Worm (Caenorhabditis elegans): ENCODE results near the gene gpd-3.

gpd-3 gene

ce11 chrX:3102817-3103216 lies 10.3 kb downstream of the gpd-3 start (continued):
- TF ChIP-seq mes-2 (tag; optimal IDR thresholded peaks at IDR 0.05; ENCODE audit: poor library complexity, severe bottlenecking) (peak; percentile 44), dmd-6 (GFP tag; IDR thresholded peaks at IDR 0.05) (peak; percentile 26; the same call in 1 of the 2 replicates), hif-1 (tag; optimal IDR thresholded peaks at IDR 0.05) (no peak), arid-1 (GFP tag; conservative IDR thresholded peaks at IDR 0.05) (no peak), gei-8 (GFP tag; optimal IDR thresholded peaks at IDR 0.05) (no peak), snpc-1.2 (GFP tag; IDR thresholded peaks at IDR 0.05) (no peak), fos-1 (tag; optimal IDR thresholded peaks at IDR 0.05) (no peak), mep-1 (tag; optimal IDR thresholded peaks at IDR 0.05) (peak; percentile 42), nhr-28 (tag; optimal IDR thresholded peaks at IDR 0.05) (no peak), zfp-2 (tag; optimal IDR thresholded peaks at IDR 0.05) (no peak), nhr-111 (GFP tag; optimal IDR thresholded peaks at IDR 0.05) (no peak), aha-1 (tag) (peak; percentile 94), mxl-2 (GFP tag; conservative IDR thresholded peaks at IDR 0.05) (no peak), ZK546.5 (tag; optimal IDR thresholded peaks at IDR 0.05) (no peak), hmg-1.1 (GFP tag; IDR thresholded peaks at IDR 0.05) (0 out of 2 replicates have a peak, but pooled peaks have one; percentile 39), unc-62 (GFP tag; optimal IDR thresholded peaks at IDR 0.05 in 1 of 2) (no peak), unc-62 (tag; optimal IDR thresholded peaks at IDR 0.05) (no peak), Y5F2A.4 (GFP tag; optimal IDR thresholded peaks at IDR 0.05) (no peak), ceh-82 (tag; optimal IDR thresholded peaks at IDR 0.05) (no peak), nhr-11 (tag; optimal IDR thresholded peaks at IDR 0.05) (no peak), spr-3 (GFP tag; optimal IDR thresholded peaks at IDR 0.05) (no peak)

ce11 chrX:3102165-3102564 lies 11.0 kb downstream of the gpd-3 start, which contains the start of gene ztf-13:
ztf-13 (minus strand) TSS chrX:3102175.
- TF ChIP-seq ZK337.2 (GFP tag; IDR thresholded peaks at IDR 0.05) (no peak), nhr-10 (tag; optimal IDR thresholded peaks at IDR 0.05) (no peak), ceh-20 (GFP tag; IDR thresholded peaks at IDR 0.05) (peak; percentile 47; the same call in 1 of the 2 replicates), mxl-2 (GFP tag; conservative IDR thresholded peaks at IDR 0.05) (no peak), rbr-2 (tag; optimal IDR thresholded peaks at IDR 0.05) (no peak), saeg-2 (GFP tag; IDR thresholded peaks at IDR 0.05) (no peak), D1046.2 (GFP tag; IDR thresholded peaks at IDR 0.05) (no peak), mdl-1 (tag; optimal IDR thresholded peaks at IDR 0.05) (peak in 1 of 2 experiments; percentile 62), mxl-3 (GFP tag; optimal IDR thresholded peaks at IDR 0.05) (no peak), nhr-76 (tag; optimal IDR thresholded peaks at IDR 0.05) (no peak), dmd-9 (GFP tag; IDR thresholded peaks at IDR 0.05) (no peak), daf-19 (GFP tag; conservative IDR thresholded peaks at IDR 0.05) (no peak), zip-2 (tag; optimal IDR thresholded peaks at IDR 0.05) (no peak), F49E8.2 (tag; optimal IDR thresholded peaks at IDR 0.05; ENCODE audit: borderline replicate concordance) (no peak), egl-27 (tag; optimal IDR thresholded peaks at IDR 0.05) (no peak), nhr-237 (tag; optimal IDR thresholded peaks at IDR 0.05) (no peak), hlh-30 (tag; optimal IDR thresholded peaks at IDR 0.05; ENCODE audit: insufficient read depth) (peak; percentile 89), spr-3 (GFP tag; optimal IDR thresholded peaks at IDR 0.05) (no peak), zfp-3 (GFP tag; conservative IDR thresholded peaks at IDR 0.05) (no peak), nhr-28 (tag; optimal IDR thresholded peaks at IDR 0.05) (peak; percentile 67), F10B5.3 (tag; optimal IDR thresholded peaks at IDR 0.05) (no peak), ceh-82 (tag; optimal IDR thresholded peaks at IDR 0.05) (no peak), T20F7.1 (GFP tag; optimal IDR thresholded peaks at IDR 0.05) (peak; percentile 42), lin-15B (tag; optimal IDR thresholded peaks at IDR 0.05) (no peak), cey-2 (tag; optimal IDR thresholded peaks at IDR 0.05; ENCODE audit: borderline replicate concordance, insufficient read depth) (no peak), skn-1 (tag; optimal IDR thresholded peaks at IDR 0.05) (no peak), nhr-111 (GFP tag; optimal IDR thresholded peaks at IDR 0.05) (no peak), jun-1 (tag; optimal IDR thresholded peaks at IDR 0.05) (no peak), ces-1 (GFP tag; optimal IDR thresholded peaks at IDR 0.05) (no peak), nhr-77 (tag; optimal IDR thresholded peaks at IDR 0.05) (peak; percentile 90), ceh-44 (GFP tag; IDR thresholded peaks at IDR 0.05) (no peak), ceh-62 (tag; optimal IDR thresholded peaks at IDR 0.05) (no peak), lin-38 (GFP tag; IDR thresholded peaks at IDR 0.05) (0 out of 2 replicates have a peak, but pooled peaks have one; percentile 12), F26F4.8 (GFP tag; conservative IDR thresholded peaks at IDR 0.05) (no peak), ceh-32 (tag; optimal IDR thresholded peaks at IDR 0.05; ENCODE audit: poor library complexity) (no peak)
